In genomic region chrII:11042878-11043331, ce11 we compare ENCODE assay signal across 4 worm cellular contexts.
A peak's percentile ranks its signal among the peaks of the same experiment; 100 is the strongest.
TF ChIP-seq lines count a peak whose summit lies in the region.

No protein-coding gene starts in this region.

TF ChIP-seq in whole organism, L2 larva, 48 proteins besides CTCF, POLR2A, EP300 and RAD21 (continues in another document):
- peak; percentile 25 for TF ChIP-seq sma-9 (GFP tag; optimal IDR thresholded peaks at IDR 0.05; lab: Kevin White, UChicago)
- no peak for TF ChIP-seq sma-9 (tag; optimal IDR thresholded peaks at IDR 0.05; lab: Kevin White, UChicago)
- TF ChIP-seq Y55F3AM.14 (GFP tag; optimal IDR thresholded peaks at IDR 0.05; lab: Kevin White, UChicago), result peak; percentile 2
- peak; percentile 31 for TF ChIP-seq sma-3 (GFP tag; optimal IDR thresholded peaks at IDR 0.05; lab: Kevin White, UChicago)
- no peak for TF ChIP-seq nhr-6 (tag; optimal IDR thresholded peaks at IDR 0.05; lab: Kevin White, UChicago)
- peak in 1 of 2 experiments; percentile 71 for TF ChIP-seq lsy-2 (tag; optimal IDR thresholded peaks at IDR 0.05; lab: Kevin White, UChicago)
- peak; percentile 38 for TF ChIP-seq fos-1 (tag; optimal IDR thresholded peaks at IDR 0.05; lab: Kevin White, UChicago)
- TF ChIP-seq ceh-16 (tag; optimal IDR thresholded peaks at IDR 0.05; lab: Kevin White, UChicago), result peak; percentile 35
- no peak for TF ChIP-seq aly-2 (tag; optimal IDR thresholded peaks at IDR 0.05; lab: Kevin White, UChicago)
- TF ChIP-seq R02D3.7 (tag; optimal IDR thresholded peaks at IDR 0.05; lab: Kevin White, UChicago), result no peak
- peak; percentile 23 for TF ChIP-seq nhr-21 (tag; optimal IDR thresholded peaks at IDR 0.05; lab: Kevin White, UChicago)
- peak; percentile 53 for TF ChIP-seq ztf-4 (tag; optimal IDR thresholded peaks at IDR 0.05; lab: Kevin White, UChicago)
- peak; percentile 42 to 47 for TF ChIP-seq mdl-1 (tag; optimal IDR thresholded peaks at IDR 0.05; lab: Kevin White, UChicago)
- no peak for TF ChIP-seq alr-1 (tag; optimal IDR thresholded peaks at IDR 0.05; lab: Kevin White, UChicago)
- TF ChIP-seq unc-55 (GFP tag; optimal IDR thresholded peaks at IDR 0.05; lab: Kevin White, UChicago), result peak; percentile 94
- TF ChIP-seq lin-11 (tag; optimal IDR thresholded peaks at IDR 0.05; lab: Kevin White, UChicago), result peak; percentile 77
- peak; percentile 80 for TF ChIP-seq crh-2 (tag; optimal IDR thresholded peaks at IDR 0.05; lab: Kevin White, UChicago)
- no peak for TF ChIP-seq dmd-4 (tag; optimal IDR thresholded peaks at IDR 0.05; lab: Kevin White, UChicago)
- TF ChIP-seq zag-1 (tag; optimal IDR thresholded peaks at IDR 0.05; lab: Kevin White, UChicago), result peak; percentile 71
- peak; percentile 93 for TF ChIP-seq C34F6.9 (tag; optimal IDR thresholded peaks at IDR 0.05; lab: Kevin White, UChicago)
- peak; percentile 2 for TF ChIP-seq mab-5 (tag; optimal IDR thresholded peaks at IDR 0.05; lab: Kevin White, UChicago)
- peak; percentile 38 for TF ChIP-seq sem-4 (tag; optimal IDR thresholded peaks at IDR 0.05; lab: Kevin White, UChicago)
- peak; percentile 45 for TF ChIP-seq snpc-4 (tag; optimal IDR thresholded peaks at IDR 0.05; lab: Kevin White, UChicago)

TF ChIP-seq in whole organism, L4 larva, 104 proteins besides CTCF, POLR2A, EP300 and RAD21 (continues in another document):
- TF ChIP-seq ctbp-1 (GFP tag; IDR thresholded peaks at IDR 0.05; lab: Robert Waterston, UW), result peak; percentile 56; the same call in 1 of the 2 replicates
- peak; percentile 56 for TF ChIP-seq mxl-3 (GFP tag; optimal IDR thresholded peaks at IDR 0.05; lab: Kevin White, UChicago)
- TF ChIP-seq fkh-10 (GFP tag; optimal IDR thresholded peaks at IDR 0.05; lab: Kevin White, UChicago), result peak; percentile 66
- peak; percentile 32; the same call in 1 of the 2 replicates for TF ChIP-seq arid-1 (GFP tag; conservative IDR thresholded peaks at IDR 0.05; lab: Robert Waterston, UW)
- TF ChIP-seq unc-130 (GFP tag; optimal IDR thresholded peaks at IDR 0.05; lab: Kevin White, UChicago), result no peak
- TF ChIP-seq snpc-1.2 (GFP tag; IDR thresholded peaks at IDR 0.05; lab: Robert Waterston, UW), result no peak
- TF ChIP-seq ZK546.5 (tag; optimal IDR thresholded peaks at IDR 0.05; lab: Kevin White, UChicago), result no peak
- peak; percentile 45; the same call in 1 of the 2 replicates for TF ChIP-seq dmd-8 (GFP tag; IDR thresholded peaks at IDR 0.05; lab: Robert Waterston, UW)
- peak; percentile 3 for TF ChIP-seq zip-2 (tag; optimal IDR thresholded peaks at IDR 0.05; lab: Kevin White, UChicago)
- TF ChIP-seq egl-27 (tag; optimal IDR thresholded peaks at IDR 0.05; lab: Kevin White, UChicago), result no peak
- TF ChIP-seq lir-3 (tag; optimal IDR thresholded peaks at IDR 0.05; lab: Kevin White, UChicago), result peak; percentile 13
- TF ChIP-seq mdl-1 (tag; optimal IDR thresholded peaks at IDR 0.05; lab: Kevin White, UChicago), result peak; percentile 58 to 80
- no peak for TF ChIP-seq zip-11 (GFP tag; IDR thresholded peaks at IDR 0.05; lab: Robert Waterston, UW)
- no peak for TF ChIP-seq ztf-11 (tag; optimal IDR thresholded peaks at IDR 0.05; lab: Kevin White, UChicago)
- peak; percentile 100 for TF ChIP-seq aha-1 (tag; lab: Kevin White, UChicago)
- peak; percentile 58 for TF ChIP-seq ceh-28 (tag; optimal IDR thresholded peaks at IDR 0.05; lab: Kevin White, UChicago)
- no peak for TF ChIP-seq spr-3 (GFP tag; optimal IDR thresholded peaks at IDR 0.05; lab: Kevin White, UChicago)
- peak; percentile 48 for TF ChIP-seq nhr-48 (tag; optimal IDR thresholded peaks at IDR 0.05; lab: Kevin White, UChicago)
- no peak for TF ChIP-seq Y75B8A.6 (GFP tag; IDR thresholded peaks at IDR 0.05; lab: Robert Waterston, UW)
- TF ChIP-seq rbr-2 (tag; optimal IDR thresholded peaks at IDR 0.05; lab: Kevin White, UChicago), result peak; percentile 89
- TF ChIP-seq egl-43 (GFP tag; IDR thresholded peaks at IDR 0.05; lab: Robert Waterston, UW), result peak; percentile 55; the same call in 1 of the 2 replicates
- TF ChIP-seq T20F7.1 (GFP tag; optimal IDR thresholded peaks at IDR 0.05; lab: Kevin White, UChicago), result peak; percentile 77
- no peak for TF ChIP-seq lin-39 (tag; optimal IDR thresholded peaks at IDR 0.05; lab: Kevin White, UChicago)
- TF ChIP-seq nhr-41 (GFP tag; IDR thresholded peaks at IDR 0.05; lab: Robert Waterston, UW), result no peak

TF ChIP-seq in whole organism, late embryonic, 69 proteins besides CTCF, POLR2A, EP300 and RAD21 (continues in another document):
- TF ChIP-seq ets-4 (tag; optimal IDR thresholded peaks at IDR 0.05; lab: Kevin White, UChicago) (peak; percentile 55), ceh-34 (tag; optimal IDR thresholded peaks at IDR 0.05; lab: Kevin White, UChicago) (peak; percentile 85), madf-2 (tag; optimal IDR thresholded peaks at IDR 0.05; lab: Kevin White, UChicago) (no peak), hlh-13 (GFP tag; optimal IDR thresholded peaks at IDR 0.05; lab: Kevin White, UChicago) (no peak), unc-55 (GFP tag; optimal IDR thresholded peaks at IDR 0.05; lab: Kevin White, UChicago) (peak; percentile 64), nhr-232 (tag; optimal IDR thresholded peaks at IDR 0.05; lab: Kevin White, UChicago) (no peak), sox-2 (GFP tag; IDR thresholded peaks at IDR 0.05; lab: Robert Waterston, UW) (no peak), pha-4 (tag; optimal IDR thresholded peaks at IDR 0.05; lab: Kevin White, UChicago) (no peak), fkh-10 (GFP tag; optimal IDR thresholded peaks at IDR 0.05; lab: Kevin White, UChicago) (peak; percentile 51), che-1 (tag; optimal IDR thresholded peaks at IDR 0.05; lab: Kevin White, UChicago) (no peak), nhr-11 (tag; optimal IDR thresholded peaks at IDR 0.05; lab: Kevin White, UChicago) (no peak), hlh-6 (tag; optimal IDR thresholded peaks at IDR 0.05; lab: Kevin White, UChicago) (peak; percentile 36), pag-3 (tag; optimal IDR thresholded peaks at IDR 0.05; lab: Kevin White, UChicago; ENCODE audit: borderline replicate concordance) (no peak), mec-3 (tag; optimal IDR thresholded peaks at IDR 0.05; lab: Kevin White, UChicago; ENCODE audit: borderline replicate concordance) (no peak), K09A11.1 (tag; optimal IDR thresholded peaks at IDR 0.05; lab: Kevin White, UChicago; ENCODE audit: insufficient read depth) (peak; percentile 63), ceh-2 (tag; optimal IDR thresholded peaks at IDR 0.05; lab: Kevin White, UChicago) (peak; percentile 38), pat-9 (tag; optimal IDR thresholded peaks at IDR 0.05; lab: Kevin White, UChicago) (peak; percentile 36), ttx-3 (tag; optimal IDR thresholded peaks at IDR 0.05; lab: Kevin White, UChicago) (no peak), ref-2 (tag; optimal IDR thresholded peaks at IDR 0.05; lab: Kevin White, UChicago) (peak; percentile 91), fax-1 (tag; optimal IDR thresholded peaks at IDR 0.05; lab: Kevin White, UChicago) (no peak), ceh-24 (tag; optimal IDR thresholded peaks at IDR 0.05; lab: Kevin White, UChicago) (no peak), ceh-9 (tag; optimal IDR thresholded peaks at IDR 0.05; lab: Kevin White, UChicago) (no peak), hlh-15 (tag; optimal IDR thresholded peaks at IDR 0.05; lab: Kevin White, UChicago) (no peak), dmd-4 (tag; optimal IDR thresholded peaks at IDR 0.05; lab: Kevin White, UChicago; ENCODE audit: borderline replicate concordance) (peak; percentile 2), npax-4 (tag; optimal IDR thresholded peaks at IDR 0.05; lab: Kevin White, UChicago) (no peak), lim-6 (tag; optimal IDR thresholded peaks at IDR 0.05; lab: Kevin White, UChicago) (no peak)

TF ChIP-seq in whole organism, mixed stage, embryonic, 35 proteins besides CTCF, POLR2A, EP300 and RAD21 (continues in another document):
- no peak for TF ChIP-seq sem-2 (GFP tag; optimal IDR thresholded peaks at IDR 0.05; lab: Kevin White, UChicago)
- peak; percentile 81 for TF ChIP-seq unc-120 (tag; optimal IDR thresholded peaks at IDR 0.05; lab: Kevin White, UChicago; ENCODE audit: poor library complexity, severe bottlenecking)
- TF ChIP-seq mls-2 (tag; optimal IDR thresholded peaks at IDR 0.05; lab: Kevin White, UChicago), result peak; percentile 71
- no peak for TF ChIP-seq snpc-4 (tag; optimal IDR thresholded peaks at IDR 0.05; lab: Kevin White, UChicago)
- peak; percentile 41 for TF ChIP-seq lin-32 (GFP tag; optimal IDR thresholded peaks at IDR 0.05; lab: Kevin White, UChicago)
- TF ChIP-seq nhr-237 (tag; optimal IDR thresholded peaks at IDR 0.05; lab: Kevin White, UChicago), result peak; percentile 3
- no peak for TF ChIP-seq nhr-28 (tag; optimal IDR thresholded peaks at IDR 0.05; lab: Kevin White, UChicago)
- TF ChIP-seq lsy-2 (tag; optimal IDR thresholded peaks at IDR 0.05; lab: Kevin White, UChicago), result peak; percentile 25
- no peak for TF ChIP-seq nhr-12 (tag; optimal IDR thresholded peaks at IDR 0.05; lab: Kevin White, UChicago)
- no peak for TF ChIP-seq zip-8 (tag; optimal IDR thresholded peaks at IDR 0.05; lab: Kevin White, UChicago)
- TF ChIP-seq ceh-39 (tag; optimal IDR thresholded peaks at IDR 0.05; lab: Kevin White, UChicago), result peak; percentile 84
- peak; percentile 45 for TF ChIP-seq lin-13 (tag; optimal IDR thresholded peaks at IDR 0.05; lab: Kevin White, UChicago)
- TF ChIP-seq drap-1 (GFP tag; optimal IDR thresholded peaks at IDR 0.05; lab: Kevin White, UChicago), result peak; percentile 67
- no peak for TF ChIP-seq bed-3 (GFP tag; optimal IDR thresholded peaks at IDR 0.05; lab: Kevin White, UChicago)
- peak; percentile 68 for TF ChIP-seq hlh-1 (tag; optimal IDR thresholded peaks at IDR 0.05; lab: Kevin White, UChicago)
- peak; percentile 56 for TF ChIP-seq M03D4.4 (tag; optimal IDR thresholded peaks at IDR 0.05; lab: Kevin White, UChicago)
- TF ChIP-seq blmp-1 (tag; optimal IDR thresholded peaks at IDR 0.05; lab: Kevin White, UChicago), result no peak
- peak; percentile 80 for TF ChIP-seq ces-1 (GFP tag; optimal IDR thresholded peaks at IDR 0.05; lab: Kevin White, UChicago)
- peak; percentile 81 for TF ChIP-seq ham-2 (GFP tag; optimal IDR thresholded peaks at IDR 0.05; lab: Kevin White, UChicago)
- TF ChIP-seq pha-4 (tag; optimal IDR thresholded peaks at IDR 0.05; lab: Kevin White, UChicago), result peak; percentile 30
- TF ChIP-seq ceh-43 (GFP tag; optimal IDR thresholded peaks at IDR 0.05; lab: Kevin White, UChicago), result no peak
- peak; percentile 42 for TF ChIP-seq ztf-11 (tag; optimal IDR thresholded peaks at IDR 0.05; lab: Kevin White, UChicago)
- peak; percentile 28 for TF ChIP-seq mep-1 (tag; optimal IDR thresholded peaks at IDR 0.05; lab: Kevin White, UChicago)
- no peak for TF ChIP-seq unc-39 (tag; optimal IDR thresholded peaks at IDR 0.05; lab: Kevin White, UChicago)
- TF ChIP-seq cnd-1 (tag; optimal IDR thresholded peaks at IDR 0.05; lab: Kevin White, UChicago), result peak; percentile 51
- no peak for TF ChIP-seq unc-62 (GFP tag; optimal IDR thresholded peaks at IDR 0.05; lab: Kevin White, UChicago)
- TF ChIP-seq flh-1 (GFP tag; optimal IDR thresholded peaks at IDR 0.05; lab: Kevin White, UChicago), result no peak
- TF ChIP-seq mab-5 (tag; optimal IDR thresholded peaks at IDR 0.05; lab: Kevin White, UChicago), result no peak
- TF ChIP-seq nhr-76 (tag; optimal IDR thresholded peaks at IDR 0.05; lab: Kevin White, UChicago), result no peak
- TF ChIP-seq nhr-2 (tag; optimal IDR thresholded peaks at IDR 0.05; lab: Kevin White, UChicago), result peak; percentile 37
